Worm (Caenorhabditis elegans): ENCODE results near the gene C07A12.2.

DNA sequence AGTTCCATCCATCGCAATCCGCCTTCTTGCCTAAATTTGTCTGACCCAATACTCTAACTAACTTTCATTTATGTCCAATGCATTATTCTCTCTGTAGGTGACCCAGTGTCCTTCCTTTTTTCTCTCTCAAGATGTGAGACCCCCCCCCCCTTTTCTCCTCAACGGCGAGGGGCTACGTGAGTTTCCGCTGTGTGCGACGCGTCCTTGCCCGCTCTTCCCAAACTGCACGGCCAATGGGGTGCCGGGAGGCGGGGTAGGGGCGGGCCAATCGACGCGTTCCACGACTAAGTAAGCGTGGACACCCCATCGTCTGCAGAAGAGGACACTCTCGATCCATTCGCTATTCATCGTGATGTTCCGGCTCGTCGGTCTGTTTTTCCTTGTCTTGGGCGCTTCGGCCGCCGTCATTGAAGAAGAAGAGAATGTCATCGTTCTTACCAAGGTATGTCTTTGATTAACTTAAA, 20.7 kb upstream of the C07A12.2 start, which contains the start of gene pdi-2:
- TF ChIP-seq aly-2 (tag; optimal IDR thresholded peaks at IDR 0.05) (no peak), ceh-28 (tag; optimal IDR thresholded peaks at IDR 0.05) (no peak), saeg-2 (GFP tag; IDR thresholded peaks at IDR 0.05) (0 out of 2 replicates have a peak, but pooled peaks have one; percentile 25), nhr-11 (tag; optimal IDR thresholded peaks at IDR 0.05) (peak; percentile 44), hlh-11 (tag; optimal IDR thresholded peaks at IDR 0.05) (peak; percentile 94), nhr-111 (GFP tag; optimal IDR thresholded peaks at IDR 0.05) (peak; percentile 49), nhr-28 (tag; optimal IDR thresholded peaks at IDR 0.05) (peak; percentile 65), nhr-77 (tag; optimal IDR thresholded peaks at IDR 0.05) (peak; percentile 33), ceh-82 (tag; optimal IDR thresholded peaks at IDR 0.05) (no peak), jun-1 (tag; optimal IDR thresholded peaks at IDR 0.05) (peak; percentile 31), ama-1 (optimal IDR thresholded peaks at IDR 0.05) (peak; percentile 76)
